Worm (Caenorhabditis elegans) whole organism, young adult: ENCODE data around the gene T05C1.2.

ENCODE experiments used
- F37B4.10 ChIP-seq: fragments of 200-800 bp; sonication (Bioruptor generic); IDR thresholded peaks from 2 replicates; pipeline ENCODE4 v1.3.6; 2022; ENCODE audit warnings: missing genetic modification characterization, missing compliant biosample characterization
- F55B11.4 ChIP-seq: sonication (generic microtip); optimal IDR thresholded peaks from 2 replicates; lab custom pipeline; 2016; ENCODE audit warnings: missing compliant biosample characterization, missing genetic modification characterization, borderline replicate concordance; ENCODE audit not compliant: insufficient read depth
- Y53F4B.3 ChIP-seq: fragments of 200-800 bp; sonication (Bioruptor generic); IDR thresholded peaks from 2 replicates; pipeline ENCODE4 v1.3.6; 2022; ENCODE audit warnings: missing genetic modification reagents, missing genetic modification characterization, missing compliant biosample characterization
- Y53G8AR.9 ChIP-seq: fragments of 200-800 bp; sonication (Bioruptor generic); conservative IDR thresholded peaks from 2 replicates; pipeline ENCODE4 v1.3.6; 2022; ENCODE audit warnings: missing genetic modification reagents, missing genetic modification characterization, missing compliant biosample characterization
- cebp-2 ChIP-seq: fragments of 200-800 bp; sonication (Bioruptor generic); IDR thresholded peaks from 2 replicates; pipeline ENCODE4 v1.3.6; 2022; ENCODE audit warnings: missing genetic modification characterization, missing compliant biosample characterization
- dpl-1 ChIP-seq: fragments of 150-350 bp; optimal IDR thresholded peaks from 2 replicates; lab custom pipeline; 2014; ENCODE audit warnings: missing biosample characterization, missing genetic modification reagents, missing genetic modification characterization
- lag-1 ChIP-seq: fragments of 200-800 bp; sonication (Bioruptor generic); IDR thresholded peaks from 2 replicates; pipeline ENCODE4 v1.3.6; 2022; ENCODE audit warnings: missing genetic modification reagents, missing genetic modification characterization, missing compliant biosample characterization
- let-607 ChIP-seq, 2 experiments: fragments of 200-800 bp in 1 of 2; sonication (Bioruptor generic) in 1 of 2; sonication (generic microtip) in 1 of 2; optimal IDR thresholded peaks; 2 replicates each; lab custom pipeline; 2016 to 2018; ENCODE audit warnings: mild to moderate bottlenecking in 2 of 2, missing compliant biosample characterization in 2 of 2, missing genetic modification characterization in 2 of 2, moderate library complexity in 2 of 2, missing genotype in 1 of 2
- nfya-2 ChIP-seq: fragments of 200-800 bp; sonication (Bioruptor generic); IDR thresholded peaks from 2 replicates; pipeline ENCODE4 v1.3.6; 2022; ENCODE audit warnings: missing genetic modification reagents, missing genetic modification characterization, missing compliant biosample characterization
- nhr-179 ChIP-seq: sonication (generic microtip); optimal IDR thresholded peaks from 2 replicates; lab custom pipeline; 2016; ENCODE audit warnings: mild to moderate bottlenecking, missing genetic modification characterization, missing compliant biosample characterization
- nhr-27 ChIP-seq: fragments of 200-800 bp; sonication (Bioruptor generic); optimal IDR thresholded peaks from 2 replicates; lab custom pipeline; 2018; ENCODE audit warnings: mild to moderate bottlenecking, missing genetic modification characterization, moderate library complexity, missing compliant biosample characterization
- rcor-1 ChIP-seq: fragments of 200-800 bp; sonication (Bioruptor generic); IDR thresholded peaks from 2 replicates; pipeline ENCODE4 v1.3.6; 2022; ENCODE audit warnings: missing genetic modification reagents, missing genetic modification characterization, missing compliant biosample characterization
- unc-62 ChIP-seq: fragments of 150-350 bp; optimal IDR thresholded peaks from 2 replicates; lab custom pipeline; 2014; ENCODE audit warnings: missing biosample characterization, missing genetic modification reagents, missing genetic modification characterization

DNA sequence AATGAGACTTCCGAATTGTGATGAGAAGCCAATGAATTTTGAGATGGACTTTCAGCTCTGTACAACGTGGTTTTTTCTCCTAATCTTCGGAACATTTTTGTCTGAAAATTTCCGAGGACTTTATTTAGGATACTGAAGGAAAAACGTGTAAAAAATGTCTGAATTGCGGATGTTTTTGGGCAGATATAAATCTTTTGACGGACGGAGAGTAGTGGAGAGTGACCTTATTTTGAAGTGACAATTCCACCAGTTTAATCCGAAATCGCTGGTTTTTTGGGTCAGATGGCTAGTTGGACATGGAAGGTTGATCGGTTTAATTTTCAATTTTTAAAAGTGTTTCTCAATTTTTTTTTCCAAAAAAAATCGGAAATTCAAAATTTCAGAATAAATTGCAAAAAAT lies 7.4 kb upstream of the T05C1.2 start, which contains the start of gene T05C1.3:
- TF ChIP-seq cebp-2 (GFP tag; lab: Robert Waterston, UW) (no peak), F37B4.10 (GFP tag; lab: Robert Waterston, UW) (no peak), dpl-1 (GFP tag; lab: Kevin White, UChicago) (no peak), lag-1 (GFP tag; lab: Robert Waterston, UW) (no peak), let-607 (tag; optimal IDR thresholded peaks at IDR 0.05; lab: Kevin White, UChicago) (no peak), Y53F4B.3 (GFP tag; lab: Robert Waterston, UW) (no peak), nfya-2 (GFP tag; lab: Robert Waterston, UW) (no peak), nhr-179 (no peak), unc-62 (GFP tag; lab: Kevin White, UChicago) (no peak), Y53G8AR.9 (GFP tag; lab: Robert Waterston, UW) (no peak), rcor-1 (GFP tag; lab: Robert Waterston, UW) (no peak), nhr-27 (tag; lab: Kevin White, UChicago) (no peak), F55B11.4 (no peak)
